Fruit fly (Drosophila melanogaster) Kc167 (cell line): Measurements from ENCODE around the gene Ir10a.

Experiments
- Myc ChIP-seq: fragments of >200 bp; optimal IDR thresholded peaks from 2 replicates; lab custom pipeline; 2017; ENCODE audit warnings: missing external identifiers
- Sin3A ChIP-seq: fragments of >200 bp; optimal IDR thresholded peaks from 2 replicates; lab custom pipeline; 2018; ENCODE audit warnings: missing external identifiers
- h ChIP-seq: fragments of >200 bp; optimal IDR thresholded peaks from 3 replicates; lab custom pipeline; 2018; ENCODE audit warnings: missing external identifiers
- insv ChIP-seq: fragments of >200 bp; optimal IDR thresholded peaks from 3 replicates; lab custom pipeline; 2018; ENCODE audit warnings: missing external identifiers
- psq ChIP-seq: fragments of >200 bp; optimal IDR thresholded peaks from 2 replicates; lab custom pipeline; 2017; ENCODE audit warnings: missing external identifiers
- ttk ChIP-seq: sonication (Bioruptor generic); optimal IDR thresholded peaks from 2 replicates; lab custom pipeline; 2017; ENCODE audit warnings: missing external identifiers

The Ir10a gene

dm6 chrX:11284993-11285392, 26.0 kb downstream of the Ir10a start:
- no peak for TF ChIP-seq Myc (lab: Kevin White, UChicago)
- TF ChIP-seq psq (lab: Kevin White, UChicago): no peak
- no peak for TF ChIP-seq Sin3A (lab: Kevin White, UChicago)
- TF ChIP-seq insv (lab: Kevin White, UChicago): no peak
- TF ChIP-seq h (lab: Kevin White, UChicago): no peak
- no peak for TF ChIP-seq ttk (lab: Kevin White, UChicago)

- no peak for TF ChIP-seq Sin3A (lab: Kevin White, UChicago)
- TF ChIP-seq h (lab: Kevin White, UChicago): no peak
- TF ChIP-seq psq (lab: Kevin White, UChicago): no peak
- no peak for TF ChIP-seq insv (lab: Kevin White, UChicago)
- TF ChIP-seq ttk (lab: Kevin White, UChicago): no peak
- no peak for TF ChIP-seq Myc (lab: Kevin White, UChicago)
Observed at dm6 chrX:11283570-11283969, 27.4 kb downstream of the Ir10a start.
